Worm (Caenorhabditis elegans) whole organism, midembryonic: ENCODE measurements around the gene gln-2.

ENCODE experiments used
- T22C8.4 ChIP-seq: fragments of 200-800 bp; sonication (Bioruptor generic); IDR thresholded peaks from 2 replicates; pipeline ENCODE4 v1.3.6; 2022; ENCODE audit warnings: missing genetic modification characterization, missing compliant biosample characterization
- cog-1 ChIP-seq: sonication (generic microtip); optimal IDR thresholded peaks from 2 replicates; lab custom pipeline; 2016; ENCODE audit warnings: missing genetic modification characterization, missing compliant biosample characterization
- flt-1 ChIP-seq: fragments of 200-800 bp; sonication (Bioruptor generic); IDR thresholded peaks from 2 replicates; pipeline ENCODE4 v1.3.6; 2022; ENCODE audit warnings: missing genetic modification characterization, missing compliant biosample characterization
- ref-1 ChIP-seq: fragments of 200-800 bp; sonication (Bioruptor generic); conservative IDR thresholded peaks from 2 replicates; pipeline ENCODE4 v1.3.6; 2022; ENCODE audit warnings: missing genetic modification reagents, missing genetic modification characterization, missing compliant biosample characterization
- tab-1 ChIP-seq: fragments of 200-800 bp; sonication (Bioruptor generic); IDR thresholded peaks from 2 replicates; pipeline ENCODE4 v1.3.6; 2022; ENCODE audit warnings: missing genetic modification characterization, missing compliant biosample characterization

DNA sequence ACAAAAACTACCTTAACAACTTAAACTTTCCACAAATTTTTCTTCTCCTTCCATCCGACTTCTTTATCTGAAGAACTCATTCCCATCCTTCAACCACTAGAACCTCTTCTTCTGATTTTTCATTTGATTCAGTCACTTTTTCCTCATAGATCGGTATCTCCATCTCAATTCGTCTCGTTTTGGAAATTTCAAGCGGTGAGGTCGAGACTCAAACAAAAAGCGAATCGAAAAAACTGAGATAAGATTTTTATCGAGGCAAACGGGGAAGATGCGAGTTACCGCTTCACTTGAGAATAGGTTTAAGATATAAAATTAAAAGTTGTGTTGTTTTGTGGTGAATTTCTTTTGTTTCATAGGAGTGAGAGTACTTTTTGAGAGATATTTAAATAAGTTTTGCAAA is 46.7 kb upstream of the gln-2 start:
- TF ChIP-seq tab-1 (GFP tag; lab: Robert Waterston, UW) (no peak), cog-1 (tag; lab: Kevin White, UChicago) (no peak), ref-1 (GFP tag; lab: Robert Waterston, UW) (no peak), flt-1 (no peak), T22C8.4 (GFP tag; lab: Robert Waterston, UW) (no peak)
